Worm (Caenorhabditis elegans) whole organism, late embryonic: ENCODE results near the gene ZK666.8.

Source experiments
- C08G9.2 ChIP-seq: sonication (generic microtip); optimal IDR thresholded peaks from 2 replicates; lab custom pipeline; 2016; ENCODE audit warnings: mild to moderate bottlenecking, missing genetic modification characterization, moderate library complexity, missing compliant biosample characterization
- C38D4.7 ChIP-seq: fragments of 200-800 bp; sonication (Bioruptor generic); optimal IDR thresholded peaks from 2 replicates; lab custom pipeline; 2018; ENCODE audit warnings: mild to moderate bottlenecking, missing genetic modification characterization, moderate library complexity, missing compliant biosample characterization
- K09A11.1 ChIP-seq: sonication (generic microtip); optimal IDR thresholded peaks from 2 replicates; lab custom pipeline; 2017; ENCODE audit warnings: antibody characterized with exemption, mild to moderate bottlenecking, missing genetic modification characterization, missing compliant biosample characterization; ENCODE audit not compliant: insufficient read depth
- T23F11.4 ChIP-seq: fragments of 200-800 bp; sonication (Bioruptor generic); optimal IDR thresholded peaks from 2 replicates; lab custom pipeline; 2018; ENCODE audit warnings: mild to moderate bottlenecking, missing genetic modification characterization, missing compliant biosample characterization
- ahr-1 ChIP-seq: sonication (generic microtip); optimal IDR thresholded peaks from 2 replicates; lab custom pipeline; 2016; ENCODE audit warnings: missing genetic modification characterization, missing compliant biosample characterization
- ama-1 ChIP-seq: fragments of 150-350 bp; optimal IDR thresholded peaks from 2 replicates; lab custom pipeline; 2014
- ceh-18 ChIP-seq: sonication (generic microtip); optimal IDR thresholded peaks from 2 replicates; lab custom pipeline; 2016; ENCODE audit warnings: missing genetic modification characterization, missing compliant biosample characterization
- ceh-24 ChIP-seq: sonication (generic microtip); optimal IDR thresholded peaks from 2 replicates; lab custom pipeline; 2016; ENCODE audit warnings: mild to moderate bottlenecking, missing genetic modification characterization, missing compliant biosample characterization
- ceh-34 ChIP-seq: sonication (generic microtip); optimal IDR thresholded peaks from 2 replicates; lab custom pipeline; 2016; ENCODE audit warnings: mild to moderate bottlenecking, missing genetic modification characterization, missing compliant biosample characterization
- ceh-6 ChIP-seq: fragments of 200-800 bp; sonication (Bioruptor generic); optimal IDR thresholded peaks from 2 replicates; lab custom pipeline; 2018; ENCODE audit warnings: mild to moderate bottlenecking, missing genetic modification characterization, missing compliant biosample characterization
- ceh-9 ChIP-seq: sonication (generic microtip); optimal IDR thresholded peaks from 2 replicates; lab custom pipeline; 2016; ENCODE audit warnings: mild to moderate bottlenecking, missing genetic modification characterization, inconsistent platforms, missing compliant biosample characterization
- dmd-4 ChIP-seq: sonication (generic microtip); optimal IDR thresholded peaks from 2 replicates; lab custom pipeline; 2016; ENCODE audit warnings: borderline replicate concordance, missing genetic modification characterization, missing compliant biosample characterization
- dve-1 ChIP-seq: sonication (generic microtip); optimal IDR thresholded peaks from 2 replicates; lab custom pipeline; 2017; ENCODE audit warnings: antibody characterized with exemption, mild to moderate bottlenecking, missing genetic modification characterization, missing compliant biosample characterization
- elt-4 ChIP-seq: sonication (generic microtip); optimal IDR thresholded peaks from 2 replicates; lab custom pipeline; 2016; ENCODE audit warnings: missing genetic modification characterization, missing compliant biosample characterization
- eyg-1 ChIP-seq: sonication (generic microtip); optimal IDR thresholded peaks from 2 replicates; lab custom pipeline; 2016; ENCODE audit warnings: missing genotype, missing genetic modification characterization, missing compliant biosample characterization
- fax-1 ChIP-seq: sonication (generic microtip); optimal IDR thresholded peaks from 2 replicates; lab custom pipeline; 2016; ENCODE audit warnings: missing genotype, missing genetic modification characterization, missing compliant biosample characterization
- fkh-10 ChIP-seq: fragments of 150-350 bp; optimal IDR thresholded peaks from 2 replicates; lab custom pipeline; 2014; ENCODE audit warnings: missing biosample characterization, missing genetic modification reagents, missing genetic modification characterization
- fkh-6 ChIP-seq: sonication (generic microtip); optimal IDR thresholded peaks from 2 replicates; lab custom pipeline; 2016; ENCODE audit warnings: missing genetic modification characterization, missing compliant biosample characterization
- gmeb-2 ChIP-seq: sonication (generic microtip); optimal IDR thresholded peaks from 2 replicates; lab custom pipeline; 2016; ENCODE audit warnings: missing genetic modification characterization, inconsistent platforms, missing compliant biosample characterization
- hlh-13 ChIP-seq: fragments of 200-800 bp; sonication (Bioruptor generic); optimal IDR thresholded peaks from 2 replicates; lab custom pipeline; 2018; ENCODE audit warnings: mild to moderate bottlenecking, missing genetic modification characterization, missing compliant biosample characterization
- hlh-15 ChIP-seq: sonication (generic microtip); optimal IDR thresholded peaks from 2 replicates; lab custom pipeline; 2016; ENCODE audit warnings: missing genetic modification characterization, missing compliant biosample characterization
- hlh-30 ChIP-seq: sonication (generic microtip); optimal IDR thresholded peaks from 2 replicates; lab custom pipeline; 2017; ENCODE audit warnings: antibody characterized with exemption, missing genetic modification characterization, missing compliant biosample characterization; ENCODE audit not compliant: insufficient read depth
- lin-11 ChIP-seq: fragments of 200-800 bp; sonication (Bioruptor generic); optimal IDR thresholded peaks from 2 replicates; lab custom pipeline; 2018; ENCODE audit warnings: mild to moderate bottlenecking, missing genetic modification characterization, missing compliant biosample characterization
- nfya-1 ChIP-seq: sonication (generic microtip); optimal IDR thresholded peaks from 2 replicates; lab custom pipeline; 2017; ENCODE audit warnings: missing genetic modification characterization, mild to moderate bottlenecking, missing compliant biosample characterization, antibody characterized with exemption, moderate library complexity
- nhr-232 ChIP-seq: sonication (generic microtip); optimal IDR thresholded peaks from 2 replicates; lab custom pipeline; 2016; ENCODE audit warnings: missing genetic modification characterization, missing compliant biosample characterization
- odd-2 ChIP-seq: sonication (generic microtip); optimal IDR thresholded peaks from 2 replicates; lab custom pipeline; 2017; ENCODE audit warnings: antibody characterized with exemption, mild to moderate bottlenecking, missing genetic modification characterization, missing compliant biosample characterization
- pat-9 ChIP-seq: fragments of 200-800 bp; sonication (Bioruptor generic); optimal IDR thresholded peaks from 2 replicates; lab custom pipeline; 2018; ENCODE audit warnings: mild to moderate bottlenecking, missing genetic modification characterization, moderate library complexity, missing compliant biosample characterization
- pha-4 ChIP-seq: fragments of 150-350 bp; optimal IDR thresholded peaks from 2 replicates; lab custom pipeline; 2018; ENCODE audit warnings: missing biosample characterization, missing genetic modification reagents, missing genetic modification characterization
- ref-2 ChIP-seq: sonication (generic microtip); optimal IDR thresholded peaks from 2 replicates; lab custom pipeline; 2016; ENCODE audit warnings: missing genetic modification characterization, missing compliant biosample characterization
- rnt-1 ChIP-seq: sonication (generic microtip); optimal IDR thresholded peaks from 2 replicates; lab custom pipeline; 2016; ENCODE audit warnings: missing genetic modification characterization, missing compliant biosample characterization
- sox-2 ChIP-seq: fragments of 200-800 bp; sonication (Bioruptor generic); IDR thresholded peaks from 2 replicates; pipeline ENCODE4 v1.3.6; 2022; ENCODE audit warnings: missing genetic modification reagents, missing genetic modification characterization, missing compliant biosample characterization
- sox-4 ChIP-seq: sonication (generic microtip); optimal IDR thresholded peaks from 2 replicates; lab custom pipeline; 2017; ENCODE audit warnings: mild to moderate bottlenecking, missing genetic modification characterization, inconsistent platforms, missing compliant biosample characterization
- syd-9 ChIP-seq: sonication (generic microtip); optimal IDR thresholded peaks from 2 replicates; lab custom pipeline; 2016; ENCODE audit warnings: mild to moderate bottlenecking, missing genetic modification characterization, moderate library complexity, missing compliant biosample characterization
- tbx-2 ChIP-seq: sonication (generic microtip); optimal IDR thresholded peaks from 2 replicates; lab custom pipeline; 2016; ENCODE audit warnings: missing genetic modification characterization, missing compliant biosample characterization
- tbx-7 ChIP-seq: sonication (generic microtip); optimal IDR thresholded peaks from 2 replicates; lab custom pipeline; 2016; ENCODE audit warnings: missing genotype, missing genetic modification characterization, missing compliant biosample characterization
- ttx-3 ChIP-seq: sonication (generic microtip); optimal IDR thresholded peaks from 2 replicates; lab custom pipeline; 2016; ENCODE audit warnings: missing genetic modification reagents, missing genetic modification characterization, missing compliant biosample characterization
- zip-5 ChIP-seq: sonication (generic microtip); optimal IDR thresholded peaks from 2 replicates; lab custom pipeline; 2016; ENCODE audit warnings: missing genetic modification characterization, missing compliant biosample characterization
- ztf-16 ChIP-seq: sonication (generic microtip); optimal IDR thresholded peaks from 2 replicates; lab custom pipeline; 2017; ENCODE audit warnings: missing genetic modification characterization, missing compliant biosample characterization

ZK666.8 gene

ce11 chrII:10519863-10520262 is 26.9 kb upstream of the ZK666.8 start:
- TF ChIP-seq C38D4.7 (GFP tag; lab: Kevin White, UChicago) (no peak), ama-1 (no peak), hlh-15 (tag; lab: Kevin White, UChicago) (no peak), C08G9.2 (tag; lab: Kevin White, UChicago) (no peak), ref-2 (no peak), zip-5 (tag; lab: Kevin White, UChicago) (no peak), nhr-232 (tag; lab: Kevin White, UChicago) (no peak), fkh-10 (GFP tag; lab: Kevin White, UChicago) (no peak), hlh-30 (tag; lab: Kevin White, UChicago) (no peak), ceh-24 (tag; lab: Kevin White, UChicago) (no peak), T23F11.4 (GFP tag; lab: Kevin White, UChicago) (no peak), ceh-9 (tag; lab: Kevin White, UChicago) (no peak), fax-1 (tag; lab: Kevin White, UChicago) (no peak), ztf-16 (tag; lab: Kevin White, UChicago) (no peak), dve-1 (no peak), odd-2 (tag; lab: Kevin White, UChicago) (no peak)

ce11 chrII:10519017-10519416 is 26.1 kb upstream of the ZK666.8 start, which contains the start of gene F59B10.4:
TSS of gene F59B10.4 (minus strand) at chrII:10519117.
- TF ChIP-seq sox-2 (GFP tag; lab: Robert Waterston, UW) (no peak), tbx-7 (tag; lab: Kevin White, UChicago) (no peak), hlh-13 (no peak), syd-9 (tag; lab: Kevin White, UChicago) (no peak), tbx-2 (tag; lab: Kevin White, UChicago) (no peak), elt-4 (tag; lab: Kevin White, UChicago) (no peak), ceh-6 (GFP tag; lab: Kevin White, UChicago) (no peak), K09A11.1 (tag; lab: Kevin White, UChicago) (no peak), sox-4 (tag; lab: Kevin White, UChicago) (no peak), pat-9 (tag; lab: Kevin White, UChicago) (no peak), ceh-34 (tag; lab: Kevin White, UChicago) (no peak), dmd-4 (no peak), fkh-6 (no peak)
- TF ChIP-seq, all 69 proteins: peak for 0

- TF ChIP-seq ahr-1 (tag; lab: Kevin White, UChicago) (no peak), nfya-1 (tag; lab: Kevin White, UChicago) (no peak), gmeb-2 (tag; lab: Kevin White, UChicago) (no peak), fax-1 (tag; lab: Kevin White, UChicago) (no peak), ama-1 (no peak), zip-5 (tag; lab: Kevin White, UChicago) (no peak)
These were observed 23.4 kb upstream of the ZK666.8 start for ce11 chrII:10516375-10516774.

ce11 chrII:10515422-10515821 is 22.5 kb upstream of the ZK666.8 start:
- TF ChIP-seq ttx-3 (tag; lab: Kevin White, UChicago) (no peak), lin-11 (tag; lab: Kevin White, UChicago) (no peak), pha-4 (tag; lab: Kevin White, UChicago) (no peak)

- TF ChIP-seq ceh-18 (tag; lab: Kevin White, UChicago) (no peak), hlh-15 (tag; lab: Kevin White, UChicago) (no peak), eyg-1 (tag; lab: Kevin White, UChicago) (no peak), sox-4 (tag; lab: Kevin White, UChicago) (no peak), pha-4 (tag; lab: Kevin White, UChicago) (no peak), rnt-1 (no peak), C08G9.2 (tag; lab: Kevin White, UChicago) (no peak)
These were observed 20.4 kb upstream of the ZK666.8 start for ce11 chrII:10513377-10513776.
